Worm (Caenorhabditis elegans) whole organism, L3 larva: ENCODE measurements around the gene wrm-1.

Source experiments
- R02D3.7 ChIP-seq: fragments of 150-350 bp; optimal IDR thresholded peaks from 2 replicates; lab custom pipeline; 2014; ENCODE audit warnings: missing biosample characterization, missing genetic modification characterization
- ZK546.5 ChIP-seq: sonication (generic microtip); optimal IDR thresholded peaks from 2 replicates; lab custom pipeline; 2017; ENCODE audit warnings: missing biosample characterization, missing genetic modification characterization
- ama-1 ChIP-seq: fragments of 150-350 bp; optimal IDR thresholded peaks from 2 replicates; lab custom pipeline; 2018
- ceh-16 ChIP-seq: sonication (generic microtip); optimal IDR thresholded peaks from 2 replicates; lab custom pipeline; 2017; ENCODE audit warnings: missing biosample characterization, missing genetic modification characterization
- ceh-28 ChIP-seq: fragments of 150-350 bp; optimal IDR thresholded peaks from 2 replicates; lab custom pipeline; 2014; ENCODE audit warnings: missing biosample characterization, missing genetic modification reagents, missing genetic modification characterization
- ceh-82 ChIP-seq: fragments of 150-350 bp; optimal IDR thresholded peaks from 2 replicates; lab custom pipeline; 2014; ENCODE audit warnings: missing biosample characterization, missing genetic modification characterization
- daf-12 ChIP-seq: fragments of 150-350 bp; optimal IDR thresholded peaks from 2 replicates; lab custom pipeline; 2014; ENCODE audit warnings: missing biosample characterization, missing genetic modification reagents, missing genetic modification characterization
- egl-27 ChIP-seq: sonication (generic microtip); optimal IDR thresholded peaks from 4 replicates; lab custom pipeline; 2017; ENCODE audit warnings: missing biosample characterization, missing genetic modification reagents, missing genetic modification characterization
- egl-5 ChIP-seq: fragments of 150-350 bp; optimal IDR thresholded peaks from 2 replicates; lab custom pipeline; 2017; ENCODE audit warnings: missing biosample characterization, missing genetic modification reagents, missing genetic modification characterization, inconsistent platforms
- elt-1 ChIP-seq: fragments of 150-350 bp; optimal IDR thresholded peaks from 2 replicates; lab custom pipeline; 2014; ENCODE audit warnings: missing biosample characterization, missing genetic modification characterization
- elt-2 ChIP-seq: sonication (generic microtip); optimal IDR thresholded peaks from 2 replicates; lab custom pipeline; 2016; ENCODE audit warnings: missing genetic modification reagents, mild to moderate bottlenecking, missing genetic modification characterization, missing compliant biosample characterization
- elt-3 ChIP-seq, 3 experiments: fragments of 150-350 bp in 1 of 3; sonication (generic microtip) in 2 of 3; optimal IDR thresholded peaks; 2 replicates in 2 of 3; 4 replicates in 1 of 3; lab custom pipeline; 2014 to 2017; ENCODE audit warnings: missing biosample characterization in 3 of 3, missing genetic modification characterization in 3 of 3
- eor-1 ChIP-seq, 2 experiments: fragments of 150-350 bp; optimal IDR thresholded peaks; 2 replicates each; lab custom pipeline; 2014 to 2018; ENCODE audit warnings: missing biosample characterization in 2 of 2, missing genetic modification characterization in 2 of 2
- fkh-10 ChIP-seq: sonication (generic microtip); optimal IDR thresholded peaks from 2 replicates; lab custom pipeline; 2017; ENCODE audit warnings: missing biosample characterization, missing genetic modification reagents, missing genetic modification characterization
- fkh-2 ChIP-seq: fragments of 150-350 bp; optimal IDR thresholded peaks from 2 replicates; lab custom pipeline; 2014; ENCODE audit warnings: missing biosample characterization, missing genetic modification reagents, missing genetic modification characterization
- fos-1 ChIP-seq: fragments of 150-350 bp; optimal IDR thresholded peaks from 2 replicates; lab custom pipeline; 2014; ENCODE audit warnings: missing biosample characterization, missing genetic modification characterization
- hmg-11 ChIP-seq: sonication (generic microtip); optimal IDR thresholded peaks from 2 replicates; lab custom pipeline; 2016; ENCODE audit warnings: missing genetic modification characterization, missing compliant biosample characterization
- jun-1 ChIP-seq: fragments of 150-350 bp; optimal IDR thresholded peaks from 2 replicates; lab custom pipeline; 2014; ENCODE audit warnings: missing biosample characterization, missing genetic modification reagents, missing genetic modification characterization
- lin-15B ChIP-seq: fragments of 150-350 bp; optimal IDR thresholded peaks from 2 replicates; lab custom pipeline; 2014; ENCODE audit warnings: missing biosample characterization, missing genetic modification characterization
- lin-39 ChIP-seq: fragments of 150-350 bp; optimal IDR thresholded peaks from 2 replicates; lab custom pipeline; 2018; ENCODE audit warnings: missing biosample characterization, missing genetic modification reagents, missing genetic modification characterization
- lsy-12 ChIP-seq: sonication (generic microtip); optimal IDR thresholded peaks from 2 replicates; lab custom pipeline; 2016; ENCODE audit warnings: mild to moderate bottlenecking, missing genetic modification characterization, missing compliant biosample characterization
- mdl-1 ChIP-seq: fragments of 150-350 bp; optimal IDR thresholded peaks from 2 replicates; lab custom pipeline; 2014; ENCODE audit warnings: missing biosample characterization, missing genetic modification characterization
- nfya-1 ChIP-seq: sonication (generic microtip); optimal IDR thresholded peaks from 2 replicates; lab custom pipeline; 2017; ENCODE audit warnings: missing genetic modification characterization, mild to moderate bottlenecking, missing compliant biosample characterization, antibody characterized with exemption, moderate library complexity; ENCODE audit not compliant: insufficient read depth
- nhr-11 ChIP-seq: fragments of 150-350 bp; optimal IDR thresholded peaks from 2 replicates; lab custom pipeline; 2014; ENCODE audit warnings: missing biosample characterization, missing genetic modification characterization
- nhr-12 ChIP-seq: fragments of 150-350 bp; optimal IDR thresholded peaks from 2 replicates; lab custom pipeline; 2014; ENCODE audit warnings: missing biosample characterization, missing genetic modification characterization
- nhr-237 ChIP-seq: fragments of 150-350 bp; optimal IDR thresholded peaks from 2 replicates; lab custom pipeline; 2014; ENCODE audit warnings: missing biosample characterization, missing genetic modification characterization
- nhr-25 ChIP-seq: sonication (generic microtip); optimal IDR thresholded peaks from 2 replicates; lab custom pipeline; 2017; ENCODE audit warnings: missing biosample characterization, missing genetic modification characterization
- nhr-28 ChIP-seq: fragments of 150-350 bp; optimal IDR thresholded peaks from 2 replicates; lab custom pipeline; 2014; ENCODE audit warnings: missing biosample characterization, missing genetic modification characterization
- nhr-67 ChIP-seq: fragments of 150-350 bp; optimal IDR thresholded peaks from 2 replicates; lab custom pipeline; 2014; ENCODE audit warnings: missing biosample characterization, missing genetic modification characterization
- nhr-76 ChIP-seq: fragments of 150-350 bp; sonication (generic microtip); optimal IDR thresholded peaks from 5 replicates; lab custom pipeline; 2014; ENCODE audit warnings: missing biosample characterization, missing genetic modification characterization
- pha-4 ChIP-seq: fragments of 150-350 bp; optimal IDR thresholded peaks from 2 replicates; lab custom pipeline; 2014; ENCODE audit warnings: missing biosample characterization, missing genetic modification reagents, missing genetic modification characterization
- pqm-1 ChIP-seq: fragments of 150-350 bp; optimal IDR thresholded peaks from 2 replicates; lab custom pipeline; 2017; ENCODE audit warnings: missing biosample characterization, missing genetic modification characterization, inconsistent platforms
- sea-2 ChIP-seq: fragments of 150-350 bp; sonication (generic microtip); optimal IDR thresholded peaks from 4 replicates; lab custom pipeline; 2014; ENCODE audit warnings: missing biosample characterization, missing genetic modification reagents, missing genetic modification characterization
- snpc-4 ChIP-seq: fragments of 150-350 bp; optimal IDR thresholded peaks from 2 replicates; lab custom pipeline; 2014; ENCODE audit warnings: missing biosample characterization, missing genetic modification characterization
- tbx-2 ChIP-seq: sonication (generic microtip); optimal IDR thresholded peaks from 2 replicates; lab custom pipeline; 2016; ENCODE audit warnings: mild to moderate bottlenecking, missing genetic modification characterization, missing compliant biosample characterization
- ztf-11 ChIP-seq: fragments of 150-350 bp; optimal IDR thresholded peaks from 2 replicates; lab custom pipeline; 2014; ENCODE audit warnings: missing biosample characterization, missing genetic modification characterization
- ztf-4 ChIP-seq: fragments of 150-350 bp; optimal IDR thresholded peaks from 2 replicates; lab custom pipeline; 2014; ENCODE audit warnings: missing biosample characterization, missing genetic modification characterization

The wrm-1 gene

DNA sequence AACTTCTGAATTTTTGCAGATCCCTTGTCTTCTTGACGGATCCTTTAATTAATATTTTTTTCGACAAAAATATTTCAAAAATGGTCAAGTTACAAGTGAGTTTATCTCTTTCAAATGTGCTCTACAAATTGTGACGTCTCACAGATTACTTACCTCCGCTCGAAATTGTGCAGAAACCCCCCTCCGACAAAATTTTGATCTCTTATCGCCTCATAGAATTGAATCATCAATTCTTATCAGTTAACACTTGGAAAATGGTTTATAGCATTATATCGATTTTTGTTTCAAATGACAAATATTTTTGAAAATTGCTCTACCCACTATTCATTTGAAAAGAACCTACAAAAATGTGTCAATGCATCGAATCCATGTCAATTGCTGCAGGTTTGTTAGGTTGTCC is 12.3 kb downstream of the wrm-1 start, which contains the start of gene B0244.10:
Gene B0244.10 (plus strand): TSS at position 254 of the 400 bp plus-strand sequence.
- TF ChIP-seq fkh-2 (tag; lab: Kevin White, UChicago): no peak
- peak; percentile 79 for TF ChIP-seq pqm-1
- no peak for TF ChIP-seq daf-12 (tag; lab: Kevin White, UChicago)
- TF ChIP-seq elt-2 (tag; lab: Kevin White, UChicago): peak; percentile 85
- no peak for TF ChIP-seq tbx-2 (tag; lab: Kevin White, UChicago)
- peak; percentile 4 for TF ChIP-seq jun-1 (tag; lab: Kevin White, UChicago)
- TF ChIP-seq ceh-28 (tag; lab: Kevin White, UChicago): peak; percentile 1

DNA sequence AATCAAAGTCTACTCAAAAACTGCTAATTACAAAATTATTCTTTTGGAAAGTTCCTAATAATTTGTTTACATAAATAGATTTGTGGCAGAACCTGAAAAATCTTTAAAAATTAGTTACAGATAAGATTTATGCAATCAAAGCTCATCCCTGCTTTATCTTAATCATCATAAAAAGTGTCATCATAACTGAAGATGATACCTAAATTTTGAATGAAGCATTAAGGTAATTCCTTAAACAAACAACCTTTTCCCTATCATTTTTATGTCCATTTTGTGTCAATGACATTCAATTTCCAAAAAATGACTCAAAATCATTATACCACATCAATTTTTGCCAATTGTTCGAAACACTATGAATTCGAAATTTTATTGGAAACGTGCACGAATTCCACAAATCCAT is 15.1 kb downstream of the wrm-1 start, which contains the start of gene B0244.6:
Gene B0244.6 (plus strand): TSS at position 301 of the 400 bp plus-strand sequence.
- TF ChIP-seq eor-1 (tag; optimal IDR thresholded peaks at IDR 0.05; lab: Kevin White, UChicago): no peak
- TF ChIP-seq elt-2 (tag; lab: Kevin White, UChicago): peak; percentile 21
- no peak for TF ChIP-seq sea-2
- TF ChIP-seq lin-39: no peak
- TF ChIP-seq nhr-237 (tag; lab: Kevin White, UChicago): no peak
- TF ChIP-seq lsy-12: no peak
- no peak for TF ChIP-seq elt-3 (tag; optimal IDR thresholded peaks at IDR 0.05; lab: Kevin White, UChicago)
- TF ChIP-seq fkh-10 (GFP tag; lab: Kevin White, UChicago): no peak

DNA sequence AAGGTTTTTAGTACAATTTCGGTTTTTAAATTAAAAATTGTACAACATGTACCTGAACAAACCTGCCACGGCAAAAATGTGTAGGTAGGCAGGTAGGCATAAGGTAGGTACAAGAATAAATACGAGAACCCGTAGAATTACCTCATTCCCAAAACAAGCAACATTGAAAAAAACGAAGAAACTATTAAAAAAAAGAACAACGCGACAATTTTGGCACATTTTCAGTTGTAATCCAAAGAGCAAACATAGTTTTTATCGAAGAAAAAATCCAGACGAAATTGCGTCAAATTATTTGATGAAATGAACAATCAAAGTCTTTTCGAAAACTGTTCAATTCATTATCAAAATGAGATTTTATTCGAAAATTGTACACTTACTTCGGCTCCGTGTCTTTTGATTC is 18.0 kb downstream of the wrm-1 start, which contains the start of gene B0244.16:
Gene B0244.16 (plus strand): TSS at position 301 of the 400 bp plus-strand sequence.
- no peak for TF ChIP-seq elt-2 (tag; lab: Kevin White, UChicago)
- no peak for TF ChIP-seq egl-27
- TF ChIP-seq fos-1 (tag; lab: Kevin White, UChicago): no peak
- TF ChIP-seq nfya-1 (tag; lab: Kevin White, UChicago): no peak
- TF ChIP-seq ceh-28 (tag; lab: Kevin White, UChicago): no peak
- no peak for TF ChIP-seq elt-1 (tag; lab: Kevin White, UChicago)
- no peak for TF ChIP-seq eor-1 (tag; optimal IDR thresholded peaks at IDR 0.05; lab: Kevin White, UChicago)
- no peak for TF ChIP-seq nhr-67 (tag; lab: Kevin White, UChicago)
- no peak for TF ChIP-seq pqm-1
- TF ChIP-seq mdl-1 (tag; lab: Kevin White, UChicago): no peak
- no peak for TF ChIP-seq hmg-11
- no peak for TF ChIP-seq pha-4
- TF ChIP-seq fkh-10 (GFP tag; lab: Kevin White, UChicago): no peak
- TF ChIP-seq nhr-76 (tag; lab: Kevin White, UChicago): no peak
- no peak for TF ChIP-seq ZK546.5 (tag; lab: Kevin White, UChicago)
- no peak for TF ChIP-seq nhr-28 (tag; lab: Kevin White, UChicago)

DNA sequence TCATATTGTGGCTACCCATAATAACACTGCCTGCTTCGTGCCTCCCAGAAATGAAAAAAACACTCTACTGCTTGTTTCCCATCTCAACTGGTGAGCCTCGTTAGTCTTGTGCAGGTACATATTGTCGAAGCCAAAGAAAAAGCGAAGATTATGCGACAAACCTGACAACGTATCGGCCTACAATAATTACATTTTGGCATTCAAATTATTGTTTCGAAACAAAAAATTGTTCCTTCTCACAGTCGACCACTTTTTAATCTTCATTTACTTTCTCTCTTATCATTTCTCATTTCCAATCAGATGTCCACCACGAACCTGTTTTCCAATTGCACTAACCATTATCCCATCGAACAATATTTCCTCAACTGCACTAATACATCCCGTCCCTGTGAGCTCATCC is 20.4 kb downstream of the wrm-1 start, which contains the start of gene B0244.15:
Gene B0244.15 (plus strand): TSS at position 301 of the 400 bp plus-strand sequence.
- TF ChIP-seq ceh-28 (tag; lab: Kevin White, UChicago) (no peak), nhr-12 (no peak), sea-2 (no peak), ztf-4 (no peak), fkh-10 (GFP tag; lab: Kevin White, UChicago) (no peak), ceh-82 (tag; lab: Kevin White, UChicago) (no peak), ceh-16 (tag; lab: Kevin White, UChicago) (no peak), ama-1 (lab: Kevin White, UChicago) (no peak), nhr-11 (tag; lab: Kevin White, UChicago) (no peak), tbx-2 (tag; lab: Kevin White, UChicago) (no peak), snpc-4 (no peak)
- TF ChIP-seq, all 47 proteins: peak for 0

DNA sequence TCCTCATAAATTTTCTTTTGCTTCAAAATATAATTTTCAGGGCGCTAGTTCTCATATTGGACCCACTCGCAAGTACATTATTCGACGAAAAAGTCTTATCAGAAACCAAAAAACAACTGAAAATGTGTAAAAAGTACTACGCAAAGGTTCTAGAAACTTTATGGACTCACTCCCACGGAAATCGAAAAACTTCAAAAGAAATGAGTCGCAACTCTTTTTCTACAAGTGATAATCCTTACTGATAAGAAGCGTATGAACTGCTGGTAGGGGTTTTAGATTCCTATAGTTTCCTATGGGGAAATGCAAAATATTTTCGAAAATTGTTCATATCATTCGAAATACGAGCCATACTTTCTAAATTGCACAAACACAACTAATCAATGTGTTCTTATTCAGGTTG is 21.9 kb downstream of the wrm-1 start, which contains the start of gene B0244.5:
Gene B0244.5 (plus strand): TSS at position 301 of the 400 bp plus-strand sequence.
- no peak for TF ChIP-seq eor-1 (tag; optimal IDR thresholded peaks at IDR 0.05; lab: Kevin White, UChicago)
- peak; percentile 15 for TF ChIP-seq elt-2 (tag; lab: Kevin White, UChicago)

DNA sequence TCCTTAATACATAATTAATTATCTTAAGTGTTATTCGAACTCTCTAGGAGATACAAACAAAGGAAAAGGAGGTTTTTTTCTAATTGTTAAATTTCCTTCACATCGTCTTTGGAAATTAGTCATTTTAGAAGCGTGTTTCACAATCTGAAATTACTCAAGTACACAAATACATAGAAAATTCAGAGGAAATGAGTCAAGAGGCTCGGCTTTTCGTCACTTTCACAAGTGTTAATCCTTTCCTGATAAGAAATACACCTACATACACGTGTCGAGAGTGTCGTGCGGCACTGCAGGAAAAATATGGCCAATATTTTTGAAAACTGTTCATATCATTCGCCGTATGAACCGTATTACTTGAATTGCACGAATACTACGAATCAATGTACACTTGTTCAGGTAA is 24.5 kb downstream of the wrm-1 start, which contains the start of gene B0244.4:
Gene B0244.4 (plus strand): TSS at position 301 of the 400 bp plus-strand sequence.
- TF ChIP-seq nhr-67 (tag; lab: Kevin White, UChicago) (no peak), ceh-16 (tag; lab: Kevin White, UChicago) (no peak), lin-15B (tag; lab: Kevin White, UChicago) (no peak), mdl-1 (tag; lab: Kevin White, UChicago) (no peak), jun-1 (tag; lab: Kevin White, UChicago) (no peak), nfya-1 (tag; lab: Kevin White, UChicago) (no peak), ZK546.5 (tag; lab: Kevin White, UChicago) (no peak), egl-5 (tag; lab: Kevin White, UChicago) (no peak), hmg-11 (no peak), ztf-11 (no peak), nhr-28 (tag; lab: Kevin White, UChicago) (no peak), R02D3.7 (tag; lab: Kevin White, UChicago) (no peak), ceh-82 (tag; lab: Kevin White, UChicago) (no peak), nhr-25 (tag; lab: Kevin White, UChicago) (no peak), tbx-2 (tag; lab: Kevin White, UChicago) (no peak)
